Worm (Caenorhabditis elegans): ENCODE results near the gene C07E3.8.
A peak's percentile ranks its signal among the peaks of the same experiment; 100 is the strongest.

C07E3.8 gene

ce11 chrII:10389776-10390175 lies 37.7 kb downstream of the C07E3.8 start (continued):
- peak; percentile 66 to 71 for TF ChIP-seq let-607 (tag; optimal IDR thresholded peaks at IDR 0.05)
- TF ChIP-seq F49E8.2 (tag; optimal IDR thresholded peaks at IDR 0.05; ENCODE audit: insufficient read depth) = no peak
- no peak for TF ChIP-seq snpc-1.1 (tag; optimal IDR thresholded peaks at IDR 0.05; ENCODE audit: insufficient read depth)
- TF ChIP-seq zfh-2 (GFP tag; conservative IDR thresholded peaks at IDR 0.05) = 0 out of 2 replicates have a peak, but pooled peaks have one; percentile 22
- TF ChIP-seq ztf-28 (GFP tag; IDR thresholded peaks at IDR 0.05) = no peak
- TF ChIP-seq T26A5.8 (tag; optimal IDR thresholded peaks at IDR 0.05) = no peak
- TF ChIP-seq ztf-22 (GFP tag; optimal IDR thresholded peaks at IDR 0.05) = peak; percentile 23
- peak; percentile 23 for TF ChIP-seq attf-5 (GFP tag; optimal IDR thresholded peaks at IDR 0.05)
- peak in 1 of 3 experiments; percentile 22 for TF ChIP-seq lin-35 (GFP tag; optimal IDR thresholded peaks at IDR 0.05)
- no peak for TF ChIP-seq F52B5.7 (tag; optimal IDR thresholded peaks at IDR 0.05)
- peak; percentile 23 for TF ChIP-seq ama-1 (optimal IDR thresholded peaks at IDR 0.05)
- TF ChIP-seq ama-1 (GFP tag; optimal IDR thresholded peaks at IDR 0.05) = no peak
- no peak for TF ChIP-seq B0261.1 (tag; optimal IDR thresholded peaks at IDR 0.05)
- peak; percentile 32 for TF ChIP-seq lin-54 (GFP tag; optimal IDR thresholded peaks at IDR 0.05)
- no peak for TF ChIP-seq hmg-20 (GFP tag; IDR thresholded peaks at IDR 0.05)
- no peak for TF ChIP-seq lin-26 (GFP tag; IDR thresholded peaks at IDR 0.05)
- no peak for TF ChIP-seq tbx-9 (tag; optimal IDR thresholded peaks at IDR 0.05; ENCODE audit: borderline replicate concordance)
- peak; percentile 47 for TF ChIP-seq somi-1 (GFP tag; optimal IDR thresholded peaks at IDR 0.05)
- no peak for TF ChIP-seq ceh-79 (tag; optimal IDR thresholded peaks at IDR 0.05)
- no peak for TF ChIP-seq egl-18 (GFP tag; IDR thresholded peaks at IDR 0.05)
- peak; percentile 48 for TF ChIP-seq ceh-27 (GFP tag; optimal IDR thresholded peaks at IDR 0.05)
- peak; percentile 38 for TF ChIP-seq mcd-1 (GFP tag; IDR thresholded peaks at IDR 0.05)
- 0 out of 2 replicates have a peak, but pooled peaks have one; percentile 40 for TF ChIP-seq B0336.3 (GFP tag; IDR thresholded peaks at IDR 0.05)
- TF ChIP-seq ztf-18 (tag; optimal IDR thresholded peaks at IDR 0.05) = no peak
- TF ChIP-seq ceh-91 (GFP tag; IDR thresholded peaks at IDR 0.05) = no peak
- TF ChIP-seq tlf-1 (GFP tag; optimal IDR thresholded peaks at IDR 0.05) = peak; percentile 9
- TF ChIP-seq attf-6 (GFP tag; IDR thresholded peaks at IDR 0.05) = no peak
- no peak for TF ChIP-seq zim-3 (tag; optimal IDR thresholded peaks at IDR 0.05)
- TF ChIP-seq sptf-2 (GFP tag; optimal IDR thresholded peaks at IDR 0.05) = no peak
- TF ChIP-seq F10E7.11 (tag; optimal IDR thresholded peaks at IDR 0.05) = no peak
- no peak for TF ChIP-seq bed-1 (GFP tag; IDR thresholded peaks at IDR 0.05)
- no peak for TF ChIP-seq Y79H2A.3 (GFP tag; conservative IDR thresholded peaks at IDR 0.05)
- TF ChIP-seq let-526 (GFP tag; IDR thresholded peaks at IDR 0.05) = peak; percentile 56; the same call in 1 of the 2 replicates
- TF ChIP-seq ztf-3 (GFP tag; optimal IDR thresholded peaks at IDR 0.05) = no peak
- peak; percentile 83; the same call in 1 of the 2 replicates for TF ChIP-seq nfyb-1 (GFP tag; IDR thresholded peaks at IDR 0.05)
- no peak for TF ChIP-seq lsl-1 (GFP tag; optimal IDR thresholded peaks at IDR 0.05)
- TF ChIP-seq T07F8.4 (tag; optimal IDR thresholded peaks at IDR 0.05) = no peak
- TF ChIP-seq ets-4 (GFP tag; optimal IDR thresholded peaks at IDR 0.05) = peak; percentile 57
- TF ChIP-seq nhr-80 (tag; optimal IDR thresholded peaks at IDR 0.05) = peak; percentile 86
- peak; percentile 41 for TF ChIP-seq madf-10 (tag; optimal IDR thresholded peaks at IDR 0.05)
- TF ChIP-seq mel-28 (tag; optimal IDR thresholded peaks at IDR 0.05; ENCODE audit: borderline replicate concordance) = no peak
- TF ChIP-seq hrde-1 (tag; optimal IDR thresholded peaks at IDR 0.05; ENCODE audit: borderline replicate concordance) = no peak
- no peak for TF ChIP-seq K11D2.4 (GFP tag; IDR thresholded peaks at IDR 0.05)
- peak; percentile 59 for TF ChIP-seq dox-1 (GFP tag; IDR thresholded peaks at IDR 0.05)
- TF ChIP-seq egl-44 (GFP tag; IDR thresholded peaks at IDR 0.05) = 0 out of 2 replicates have a peak, but pooled peaks have one; percentile 24
- no peak for TF ChIP-seq sea-2 (GFP tag; IDR thresholded peaks at IDR 0.05)
- no peak for TF ChIP-seq nhr-120 (GFP tag; IDR thresholded peaks at IDR 0.05)
- no peak for TF ChIP-seq madf-8 (GFP tag; conservative IDR thresholded peaks at IDR 0.05)
- no peak for TF ChIP-seq gei-17 (GFP tag; optimal IDR thresholded peaks at IDR 0.05)

Data from whole organism, young adult.